Worm (Caenorhabditis elegans): Measurements from ENCODE around the gene K08C7.1.
"Not testable (repeated sequence)": the region's sequence is repeated elsewhere in the genome, so short reads cannot be mapped to it uniquely, and the experiment has no call there.

Gene K08C7.1

ce11 chrIV:10654047-10654446 is 2.6 kb upstream of the K08C7.1 start, which contains the start of gene glb-19:
Gene glb-19 (minus strand): TSS chrIV:10654147.
- TF ChIP-seq daf-12 (tag; optimal IDR thresholded peaks at IDR 0.05); egl-27 (tag; optimal IDR thresholded peaks at IDR 0.05); nhr-43 (tag; optimal IDR thresholded peaks at IDR 0.05; ENCODE audit: poor library complexity, severe bottlenecking): not testable (repeated sequence)

- TF ChIP-seq ceh-82 (tag; optimal IDR thresholded peaks at IDR 0.05) (no peak), skn-1 (tag; optimal IDR thresholded peaks at IDR 0.05) (no peak), ztf-11 (tag; optimal IDR thresholded peaks at IDR 0.05) (no peak), pqm-1 (tag; optimal IDR thresholded peaks at IDR 0.05) (peak; percentile 51)
These were observed 4.5 kb downstream of the K08C7.1 start for ce11 chrIV:10661072-10661471.

ce11 chrIV:10661760-10662159 is 5.1 kb downstream of the K08C7.1 start, which contains the start of gene fmo-1:
Gene fmo-1 (plus strand): TSS chrIV:10661857.
- TF ChIP-seq pqm-1 (tag; optimal IDR thresholded peaks at IDR 0.05) (peak; percentile 66), elt-2 (tag; optimal IDR thresholded peaks at IDR 0.05) (peak; percentile 57), jun-1 (tag; optimal IDR thresholded peaks at IDR 0.05) (no peak), lsy-12 (tag; optimal IDR thresholded peaks at IDR 0.05) (no peak), lin-15B (tag; optimal IDR thresholded peaks at IDR 0.05) (no peak)

ce11 chrIV:10664134-10664533 is 7.5 kb downstream of the K08C7.1 start, which contains the start of gene K08C7.7:
Gene K08C7.7 (plus strand): TSS chrIV:10664434.
- no peak for TF ChIP-seq pqm-1 (tag; optimal IDR thresholded peaks at IDR 0.05)
- no peak for TF ChIP-seq ZK546.5 (tag; optimal IDR thresholded peaks at IDR 0.05)
- TF ChIP-seq R02D3.7 (tag; optimal IDR thresholded peaks at IDR 0.05): no peak
- TF ChIP-seq aly-2 (tag; optimal IDR thresholded peaks at IDR 0.05): no peak
- TF ChIP-seq nhr-76 (tag; optimal IDR thresholded peaks at IDR 0.05): no peak
- TF ChIP-seq mdl-1 (tag; optimal IDR thresholded peaks at IDR 0.05): no peak
- no peak for TF ChIP-seq nhr-67 (tag; optimal IDR thresholded peaks at IDR 0.05)
- TF ChIP-seq mml-1 (tag; optimal IDR thresholded peaks at IDR 0.05): no peak
- TF ChIP-seq ceh-28 (tag; optimal IDR thresholded peaks at IDR 0.05): no peak
- TF ChIP-seq unc-62 (GFP tag; optimal IDR thresholded peaks at IDR 0.05): no peak
- no peak for TF ChIP-seq lin-39 (tag; optimal IDR thresholded peaks at IDR 0.05)
- no peak for TF ChIP-seq fos-1 (tag; optimal IDR thresholded peaks at IDR 0.05)
- no peak for TF ChIP-seq nhr-25 (tag; optimal IDR thresholded peaks at IDR 0.05)
- TF ChIP-seq egl-5 (tag; optimal IDR thresholded peaks at IDR 0.05): no peak
- no peak for TF ChIP-seq zag-1 (tag; optimal IDR thresholded peaks at IDR 0.05)
- no peak for TF ChIP-seq eor-1 (tag; optimal IDR thresholded peaks at IDR 0.05)
- no peak for TF ChIP-seq ztf-4 (tag; optimal IDR thresholded peaks at IDR 0.05)
- no peak for TF ChIP-seq snpc-4 (tag; optimal IDR thresholded peaks at IDR 0.05)

- TF ChIP-seq lsy-12 (tag; optimal IDR thresholded peaks at IDR 0.05) (no peak), ceh-16 (tag; optimal IDR thresholded peaks at IDR 0.05) (no peak), ceh-82 (tag; optimal IDR thresholded peaks at IDR 0.05) (no peak), sea-2 (GFP tag; optimal IDR thresholded peaks at IDR 0.05) (no peak), lin-15B (tag; optimal IDR thresholded peaks at IDR 0.05) (no peak)
These were observed 9.9 kb downstream of the K08C7.1 start, which contains the start of gene epi-1 for ce11 chrIV:10666523-10666922. Gene epi-1 (plus strand): TSS chrIV:10666823.

- TF ChIP-seq zag-1 (tag; optimal IDR thresholded peaks at IDR 0.05): no peak
- no peak for TF ChIP-seq lin-15B (tag; optimal IDR thresholded peaks at IDR 0.05)
- TF ChIP-seq ztf-4 (tag; optimal IDR thresholded peaks at IDR 0.05): no peak
- TF ChIP-seq aly-2 (tag; optimal IDR thresholded peaks at IDR 0.05): no peak
- TF ChIP-seq fos-1 (tag; optimal IDR thresholded peaks at IDR 0.05): no peak
- TF ChIP-seq ztf-11 (tag; optimal IDR thresholded peaks at IDR 0.05): no peak
- no peak for TF ChIP-seq nhr-12 (tag; optimal IDR thresholded peaks at IDR 0.05)
- TF ChIP-seq hmg-11 (tag; optimal IDR thresholded peaks at IDR 0.05): no peak
- TF ChIP-seq daf-12 (tag; optimal IDR thresholded peaks at IDR 0.05): no peak
- no peak for TF ChIP-seq unc-62 (GFP tag; optimal IDR thresholded peaks at IDR 0.05)
- no peak for TF ChIP-seq skn-1 (tag; optimal IDR thresholded peaks at IDR 0.05)
- no peak for TF ChIP-seq nhr-76 (tag; optimal IDR thresholded peaks at IDR 0.05)
- TF ChIP-seq elt-2 (tag; optimal IDR thresholded peaks at IDR 0.05): no peak
These were observed 11.9 kb downstream of the K08C7.1 start for ce11 chrIV:10668561-10668960.

Data from whole organism, L3 larva.